Worm (Caenorhabditis elegans): ENCODE results near the gene set-1.

The set-1 gene

DNA sequence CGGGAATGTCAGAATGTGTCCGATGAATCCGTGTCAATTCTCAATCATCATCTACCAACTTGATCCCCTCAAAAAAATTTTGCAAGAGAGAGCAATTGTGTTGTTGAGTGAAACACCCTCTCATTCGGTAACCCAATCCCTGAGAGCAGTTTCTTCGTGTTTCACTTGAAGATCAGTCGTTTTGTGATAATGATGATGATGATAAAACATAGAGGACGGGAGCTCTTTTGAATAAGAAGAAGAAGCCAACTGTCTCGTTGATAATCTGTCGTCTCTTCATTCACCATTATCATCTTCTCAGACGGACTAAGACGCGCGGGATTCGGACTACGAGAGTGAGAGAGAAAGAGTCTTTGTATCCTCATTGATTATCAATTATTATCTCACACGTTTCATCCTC, 47.1 kb downstream of the set-1 start:
- TF ChIP-seq sem-2 (GFP tag; optimal IDR thresholded peaks at IDR 0.05) (no peak), unc-120 (tag; optimal IDR thresholded peaks at IDR 0.05; ENCODE audit: poor library complexity, severe bottlenecking) (peak; percentile 66), unc-62 (GFP tag; optimal IDR thresholded peaks at IDR 0.05) (peak; percentile 88), mab-5 (tag; optimal IDR thresholded peaks at IDR 0.05) (peak; percentile 30), hlh-1 (tag; optimal IDR thresholded peaks at IDR 0.05) (peak; percentile 94), sptf-1 (tag; optimal IDR thresholded peaks at IDR 0.05) (no peak)

DNA sequence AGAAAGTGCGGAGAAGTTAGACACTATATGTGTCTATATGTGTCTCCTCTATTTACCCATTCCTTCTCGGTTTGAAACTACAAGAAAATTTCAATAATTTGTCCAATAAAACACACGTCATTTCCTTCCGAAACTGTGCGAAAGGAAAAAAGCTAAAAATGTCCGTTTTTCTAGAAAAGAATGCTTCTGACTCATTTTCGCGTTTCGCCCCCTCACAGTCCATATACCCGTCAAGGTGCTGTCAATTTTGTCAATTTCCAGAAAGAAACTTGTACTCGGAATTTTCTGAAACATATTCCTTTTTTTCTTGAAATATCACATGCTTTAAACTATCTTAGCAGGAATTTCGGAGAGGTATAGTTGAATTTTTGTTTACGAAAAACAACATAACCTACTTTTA, 49.4 kb downstream of the set-1 start:
- TF ChIP-seq lin-32 (GFP tag; optimal IDR thresholded peaks at IDR 0.05) = no peak
- no peak for TF ChIP-seq unc-39 (tag; optimal IDR thresholded peaks at IDR 0.05)
- TF ChIP-seq ztf-11 (tag; optimal IDR thresholded peaks at IDR 0.05) = no peak
- TF ChIP-seq bed-3 (GFP tag; optimal IDR thresholded peaks at IDR 0.05) = no peak
- TF ChIP-seq cnd-1 (tag; optimal IDR thresholded peaks at IDR 0.05) = no peak
- no peak for TF ChIP-seq ham-2 (GFP tag; optimal IDR thresholded peaks at IDR 0.05)
- no peak for TF ChIP-seq ceh-43 (GFP tag; optimal IDR thresholded peaks at IDR 0.05)

DNA sequence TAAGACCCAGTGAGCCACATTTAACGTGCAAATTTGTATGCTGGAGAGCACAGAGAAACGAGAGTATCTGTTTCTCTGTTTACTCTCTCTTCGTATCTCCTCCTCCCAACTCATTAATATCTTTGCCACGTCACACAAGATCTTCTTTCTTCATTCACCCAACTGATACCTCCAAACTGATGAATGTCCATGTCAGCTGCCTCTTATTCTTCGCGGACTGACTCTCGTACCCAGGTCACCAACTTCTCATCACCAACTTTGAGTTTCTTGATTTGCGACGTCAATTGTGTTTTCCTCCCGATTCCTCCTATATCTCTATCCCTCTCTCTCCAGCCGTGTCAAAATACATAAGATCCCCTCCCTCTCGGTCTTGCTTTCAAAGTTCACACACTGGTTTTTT, 49.8 kb downstream of the set-1 start:
- TF ChIP-seq unc-62 (GFP tag; optimal IDR thresholded peaks at IDR 0.05) (peak; percentile 89), mab-5 (tag; optimal IDR thresholded peaks at IDR 0.05) (peak; percentile 48), elt-1 (tag; optimal IDR thresholded peaks at IDR 0.05; ENCODE audit: borderline replicate concordance, insufficient read depth) (no peak), drap-1 (GFP tag; optimal IDR thresholded peaks at IDR 0.05) (no peak), hlh-1 (tag; optimal IDR thresholded peaks at IDR 0.05) (peak; percentile 99), zip-8 (tag; optimal IDR thresholded peaks at IDR 0.05) (no peak), lin-32 (GFP tag; optimal IDR thresholded peaks at IDR 0.05) (no peak), nhr-28 (tag; optimal IDR thresholded peaks at IDR 0.05) (no peak), nhr-2 (tag; optimal IDR thresholded peaks at IDR 0.05) (no peak), ceh-39 (tag; optimal IDR thresholded peaks at IDR 0.05) (no peak), blmp-1 (tag; optimal IDR thresholded peaks at IDR 0.05) (no peak), unc-120 (tag; optimal IDR thresholded peaks at IDR 0.05; ENCODE audit: poor library complexity, severe bottlenecking) (peak; percentile 69)

Data from whole organism, mixed stage, embryonic.